Fruit fly (Drosophila melanogaster): ENCODE data around the gene CG10646.
A peak's percentile ranks its signal among the peaks of the same experiment; 100 is the strongest.

CG10646 gene

dm6 chr3L:12514762-12515215 is 11.1 kb upstream of the CG10646 start, which contains the start of the genes sti and tral:
sti (minus strand) TSS chr3L:12514815.
tral (plus strand) TSS chr3L:12515059.
- peak; percentile 78 for TF ChIP-seq noc (tag; optimal IDR thresholded peaks at IDR 0.05)

- TF ChIP-seq noc (tag; optimal IDR thresholded peaks at IDR 0.05), result no peak
Observed at dm6 chr3L:12507571-12507970, 3.9 kb upstream of the CG10646 start, which contains the start of gene CG10654. CG10654 (minus strand) TSS chr3L:12507840.

dm6 chr3L:12506963-12507552 is 3.4 kb upstream of the CG10646 start:
- TF ChIP-seq noc (tag; optimal IDR thresholded peaks at IDR 0.05), result peak; percentile 20

- TF ChIP-seq noc (tag; optimal IDR thresholded peaks at IDR 0.05), result no peak
Observed at dm6 chr3L:12505990-12506389, 2.3 kb upstream of the CG10646 start.

- no peak for TF ChIP-seq noc (tag; optimal IDR thresholded peaks at IDR 0.05)
Observed at dm6 chr3L:12501249-12501648, 2.4 kb downstream of the CG10646 start, which contains the start of the genes CG10638 and CG10681. CG10638 (minus strand) TSS chr3L:12501311. CG10681 (plus strand) TSS chr3L:12501513.

- no peak for TF ChIP-seq noc (tag; optimal IDR thresholded peaks at IDR 0.05)
Observed at dm6 chr3L:12496428-12497344, 7.0 kb downstream of the CG10646 start, which contains the start of gene CG10657. CG10657 (minus strand) TSS chr3L:12497216.

- TF ChIP-seq noc (tag; optimal IDR thresholded peaks at IDR 0.05), result peak; percentile 2
Observed at dm6 chr3L:12495312-12495725, 8.4 kb downstream of the CG10646 start.

- TF ChIP-seq noc (tag; optimal IDR thresholded peaks at IDR 0.05), result no peak
Observed at dm6 chr3L:12494273-12494672, 9.4 kb downstream of the CG10646 start.

- TF ChIP-seq noc (tag; optimal IDR thresholded peaks at IDR 0.05), result peak; percentile 84
Observed at dm6 chr3L:12490418-12491035, 13.2 kb downstream of the CG10646 start, which contains the start of gene CG10660. CG10660 (minus strand) TSS chr3L:12490676.

dm6 chr3L:12489952-12490351 is 13.7 kb downstream of the CG10646 start:
- TF ChIP-seq noc (tag; optimal IDR thresholded peaks at IDR 0.05), result no peak

- TF ChIP-seq noc (tag; optimal IDR thresholded peaks at IDR 0.05), result no peak
Observed at dm6 chr3L:12486175-12486574, 17.5 kb downstream of the CG10646 start.

- no peak for TF ChIP-seq noc (tag; optimal IDR thresholded peaks at IDR 0.05)
Observed at dm6 chr3L:12484948-12485347, 18.7 kb downstream of the CG10646 start, which contains the start of gene CG10663. CG10663 (minus strand) TSS chr3L:12485035.

- no peak for TF ChIP-seq noc (tag; optimal IDR thresholded peaks at IDR 0.05)
Observed at dm6 chr3L:12484464-12484863, 19.2 kb downstream of the CG10646 start.

- peak; percentile 9 for TF ChIP-seq noc (tag; optimal IDR thresholded peaks at IDR 0.05)
Observed at dm6 chr3L:12482917-12483316, 20.8 kb downstream of the CG10646 start.

- no peak for TF ChIP-seq noc (tag; optimal IDR thresholded peaks at IDR 0.05)
Observed at dm6 chr3L:12482246-12482645, 21.4 kb downstream of the CG10646 start, which contains the start of gene CG33725. CG33725 (plus strand) TSS chr3L:12482609.

dm6 chr3L:12478229-12478628 is 25.5 kb downstream of the CG10646 start:
- no peak for TF ChIP-seq noc (tag; optimal IDR thresholded peaks at IDR 0.05)

Measured in whole organism, larva.